Fruit fly (Drosophila melanogaster): ENCODE measurements around the gene Gyc89Db.

Gyc89Db gene

DNA sequence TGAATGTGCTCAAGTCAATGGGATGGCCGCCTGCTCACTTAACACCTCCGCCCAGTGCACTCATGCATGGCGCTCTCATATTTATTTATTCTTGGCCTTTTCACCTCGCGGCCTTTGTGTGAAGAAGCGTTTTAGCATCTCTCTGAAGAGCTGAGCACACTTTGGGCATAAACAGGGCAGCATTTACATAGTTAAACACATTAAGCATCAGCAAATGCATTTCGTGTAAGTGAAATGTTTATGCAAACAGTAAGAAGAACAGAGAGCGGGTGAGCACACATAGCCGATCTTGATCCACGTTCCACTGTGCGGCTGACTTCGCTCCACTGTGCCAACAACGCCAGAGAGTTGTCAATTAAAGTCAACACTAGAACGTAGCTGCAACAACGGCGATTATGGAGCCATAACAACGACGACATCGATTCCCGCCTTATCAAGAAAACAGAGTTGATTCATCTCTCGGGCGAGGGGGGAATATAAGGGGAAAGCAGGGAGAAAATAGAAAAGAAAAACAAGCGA is 47.7 kb downstream of the Gyc89Db start (continued):
- TF ChIP-seq CG12219 (GFP tag; optimal IDR thresholded peaks at IDR 0.05) (peak; percentile 41), CG15269 (tag; optimal IDR thresholded peaks at IDR 0.05) (no peak), tup (GFP tag; optimal IDR thresholded peaks at IDR 0.05) (peak; percentile 20), ci (GFP tag; IDR thresholded peaks at IDR 0.05) (peak; percentile 47; the same call in 1 of the 3 replicates), bsh (GFP tag; optimal IDR thresholded peaks at IDR 0.05) (peak; percentile 46 to 81), Ssrp (tag; optimal IDR thresholded peaks at IDR 0.05) (peak; percentile 19), CG8290 (GFP tag; optimal IDR thresholded peaks at IDR 0.05) (peak; percentile 63), CG8290 (tag; optimal IDR thresholded peaks at IDR 0.05) (peak in 1 of 2 experiments; percentile 58), mld (GFP tag; IDR thresholded peaks at IDR 0.05; ENCODE audit: partially characterized antibody) (no peak), CG4424 (GFP tag; optimal IDR thresholded peaks at IDR 0.05) (peak; percentile 15), CG30020 (tag; optimal IDR thresholded peaks at IDR 0.05) (no peak), CG9437 (GFP tag; optimal IDR thresholded peaks at IDR 0.05) (peak; percentile 15), CG12236 (GFP tag; optimal IDR thresholded peaks at IDR 0.05) (peak; percentile 66), ranshi (GFP tag; IDR thresholded peaks at IDR 0.05) (no peak), ara (GFP tag; IDR thresholded peaks at IDR 0.05) (peak; percentile 37; the same call in 1 of the 2 replicates), btn (GFP tag; optimal IDR thresholded peaks at IDR 0.05) (no peak), salm (tag; optimal IDR thresholded peaks at IDR 0.05) (no peak), ems (GFP tag; optimal IDR thresholded peaks at IDR 0.05) (no peak), CG15073 (GFP tag; optimal IDR thresholded peaks at IDR 0.05) (no peak), ase (GFP tag; IDR thresholded peaks at IDR 0.05) (peak; percentile 49; the same call in 1 of the 3 replicates), so (GFP tag; IDR thresholded peaks at IDR 0.05) (no peak), CG11093 (GFP tag; IDR thresholded peaks at IDR 0.05) (0 out of 3 replicates have a peak, but pooled peaks have one; percentile 31), CG10959 (GFP tag; IDR thresholded peaks at IDR 0.05) (0 out of 2 replicates have a peak, but pooled peaks have one; percentile 53), CG15696 (tag; optimal IDR thresholded peaks at IDR 0.05) (peak; percentile 86), CG8924 (tag; optimal IDR thresholded peaks at IDR 0.05) (peak; percentile 32), CG4707 (GFP tag; optimal IDR thresholded peaks at IDR 0.05) (peak; percentile 93), Hr78 (GFP tag; optimal IDR thresholded peaks at IDR 0.05) (peak in 1 of 2 experiments; percentile 84), Trl (optimal IDR thresholded peaks at IDR 0.05) (no peak), Trl (GFP tag; optimal IDR thresholded peaks at IDR 0.05) (peak; percentile 56), zf30C (GFP tag; optimal IDR thresholded peaks at IDR 0.05) (no peak), ash1 (GFP tag; optimal IDR thresholded peaks at IDR 0.05) (no peak), esg (GFP tag; conservative IDR thresholded peaks at IDR 0.05) (no peak), emc (GFP tag; optimal IDR thresholded peaks at IDR 0.05) (no peak), dm (GFP tag; optimal IDR thresholded peaks at IDR 0.05) (peak; percentile 25), CG8478 (optimal IDR thresholded peaks at IDR 0.05) (no peak), Blimp-1 (GFP tag; optimal IDR thresholded peaks at IDR 0.05) (peak; percentile 77), Atf6 (GFP tag; IDR thresholded peaks at IDR 0.05) (no peak), chn (GFP tag; optimal IDR thresholded peaks at IDR 0.05) (peak; percentile 52), Ada2b (GFP tag; IDR thresholded peaks at IDR 0.05) (no peak), CG17829 (tag; optimal IDR thresholded peaks at IDR 0.05) (peak; percentile 29), jumu (GFP tag; optimal IDR thresholded peaks at IDR 0.05) (peak; percentile 50), Fer1 (GFP tag; optimal IDR thresholded peaks at IDR 0.05) (no peak), mirr (GFP tag; optimal IDR thresholded peaks at IDR 0.05) (no peak), CG11695 (GFP tag; IDR thresholded peaks at IDR 0.05) (0 out of 3 replicates have a peak, but pooled peaks have one; percentile 10), CG6654 (GFP tag; optimal IDR thresholded peaks at IDR 0.05) (peak; percentile 63), CG14667 (GFP tag; IDR thresholded peaks at IDR 0.05) (0 out of 2 replicates have a peak, but pooled peaks have one; percentile 7), D (optimal IDR thresholded peaks at IDR 0.05) (no peak), D (GFP tag; optimal IDR thresholded peaks at IDR 0.05) (peak; percentile 79), CG13424 (tag; optimal IDR thresholded peaks at IDR 0.05) (peak; percentile 3), CG18262 (tag; optimal IDR thresholded peaks at IDR 0.05) (peak; percentile 63), al (GFP tag; IDR thresholded peaks at IDR 0.05) (no peak)

Data from whole organism, embryonic.